Worm (Caenorhabditis elegans): Measurements from ENCODE around the gene ugt-35.

DNA sequence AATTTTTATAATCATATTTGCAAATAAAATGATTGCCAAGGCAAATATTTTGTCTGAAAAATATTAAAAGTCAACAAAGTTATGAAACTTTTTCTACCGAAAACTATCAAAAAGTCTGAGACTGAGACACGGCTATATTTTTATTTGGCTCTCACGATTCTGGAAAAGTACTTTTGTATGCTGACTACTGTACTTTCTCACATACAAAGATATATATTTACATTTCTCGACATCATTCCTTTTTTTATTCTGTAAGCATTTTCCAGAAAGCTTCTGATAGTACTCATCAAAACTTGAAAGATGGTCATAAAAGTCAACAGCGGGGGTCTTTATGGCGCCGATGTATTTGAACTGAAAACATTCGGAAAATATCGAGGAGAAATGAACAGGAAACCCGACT, 5.9 kb downstream of the ugt-35 start, which contains the start of gene aqp-6:
- TF ChIP-seq mep-1 (tag; optimal IDR thresholded peaks at IDR 0.05) (no peak), sptf-1 (tag; optimal IDR thresholded peaks at IDR 0.05) (no peak), nhr-11 (tag; optimal IDR thresholded peaks at IDR 0.05) (no peak), zip-4 (GFP tag; optimal IDR thresholded peaks at IDR 0.05) (no peak), swsn-7 (tag; optimal IDR thresholded peaks at IDR 0.05) (no peak), fkh-8 (tag; optimal IDR thresholded peaks at IDR 0.05) (no peak), nhr-12 (tag; optimal IDR thresholded peaks at IDR 0.05) (no peak), ceh-82 (tag; optimal IDR thresholded peaks at IDR 0.05) (no peak), nhr-20 (tag; optimal IDR thresholded peaks at IDR 0.05) (no peak), aly-2 (tag; optimal IDR thresholded peaks at IDR 0.05) (no peak)
